Worm (Caenorhabditis elegans) whole organism, late embryonic: ENCODE results near the gene C26B2.8.

ENCODE experiments used
- C08G9.2 ChIP-seq: sonication (generic microtip); optimal IDR thresholded peaks from 2 replicates; lab custom pipeline; 2016; ENCODE audit warnings: mild to moderate bottlenecking, missing genetic modification characterization, moderate library complexity, missing compliant biosample characterization
- F13H6.1 ChIP-seq: sonication (generic microtip); optimal IDR thresholded peaks from 2 replicates; lab custom pipeline; 2016; ENCODE audit warnings: missing genetic modification characterization, missing compliant biosample characterization
- K02D7.2 ChIP-seq: sonication (generic microtip); optimal IDR thresholded peaks from 2 replicates; lab custom pipeline; 2017; ENCODE audit warnings: mild to moderate bottlenecking, missing genetic modification characterization, missing compliant biosample characterization
- K09A11.1 ChIP-seq: sonication (generic microtip); optimal IDR thresholded peaks from 2 replicates; lab custom pipeline; 2017; ENCODE audit warnings: antibody characterized with exemption, mild to moderate bottlenecking, missing genetic modification characterization, missing compliant biosample characterization; ENCODE audit not compliant: insufficient read depth
- T23F11.4 ChIP-seq: fragments of 200-800 bp; sonication (Bioruptor generic); optimal IDR thresholded peaks from 2 replicates; lab custom pipeline; 2018; ENCODE audit warnings: mild to moderate bottlenecking, missing genetic modification characterization, missing compliant biosample characterization
- Y22D7AL.16 ChIP-seq: sonication (generic microtip); optimal IDR thresholded peaks from 2 replicates; lab custom pipeline; 2016; ENCODE audit warnings: missing genetic modification characterization, missing compliant biosample characterization
- ama-1 ChIP-seq: fragments of 150-350 bp; optimal IDR thresholded peaks from 2 replicates; lab custom pipeline; 2014
- ceh-14 ChIP-seq: sonication (generic microtip); optimal IDR thresholded peaks from 2 replicates; lab custom pipeline; 2016; ENCODE audit warnings: missing genotype, missing genetic modification characterization, missing compliant biosample characterization
- ceh-18 ChIP-seq: sonication (generic microtip); optimal IDR thresholded peaks from 2 replicates; lab custom pipeline; 2016; ENCODE audit warnings: missing genetic modification characterization, missing compliant biosample characterization
- ceh-24 ChIP-seq: sonication (generic microtip); optimal IDR thresholded peaks from 2 replicates; lab custom pipeline; 2016; ENCODE audit warnings: mild to moderate bottlenecking, missing genetic modification characterization, missing compliant biosample characterization
- ceh-30 ChIP-seq: fragments of 150-350 bp; optimal IDR thresholded peaks from 2 replicates; lab custom pipeline; 2014; ENCODE audit warnings: missing biosample characterization, missing genetic modification characterization
- ceh-34 ChIP-seq: sonication (generic microtip); optimal IDR thresholded peaks from 2 replicates; lab custom pipeline; 2016; ENCODE audit warnings: mild to moderate bottlenecking, missing genetic modification characterization, missing compliant biosample characterization
- ceh-45 ChIP-seq: fragments of 200-800 bp; sonication (Bioruptor generic); IDR thresholded peaks from 2 replicates; pipeline ENCODE4 v1.3.6; 2022; ENCODE audit warnings: missing genetic modification reagents, missing genetic modification characterization, missing compliant biosample characterization
- ceh-6 ChIP-seq: fragments of 200-800 bp; sonication (Bioruptor generic); optimal IDR thresholded peaks from 2 replicates; lab custom pipeline; 2018; ENCODE audit warnings: mild to moderate bottlenecking, missing genetic modification characterization, missing compliant biosample characterization
- ceh-9 ChIP-seq: sonication (generic microtip); optimal IDR thresholded peaks from 2 replicates; lab custom pipeline; 2016; ENCODE audit warnings: mild to moderate bottlenecking, missing genetic modification characterization, inconsistent platforms, missing compliant biosample characterization
- che-1 ChIP-seq: sonication (generic microtip); optimal IDR thresholded peaks from 2 replicates; lab custom pipeline; 2016; ENCODE audit warnings: mild to moderate bottlenecking, missing genetic modification characterization, missing compliant biosample characterization
- elt-2 ChIP-seq: sonication (generic microtip); optimal IDR thresholded peaks from 2 replicates; lab custom pipeline; 2016; ENCODE audit warnings: missing genetic modification reagents, missing genetic modification characterization, missing compliant biosample characterization
- ets-4 ChIP-seq: sonication (generic microtip); optimal IDR thresholded peaks from 2 replicates; lab custom pipeline; 2016; ENCODE audit warnings: missing genetic modification characterization, missing compliant biosample characterization
- fkh-10 ChIP-seq: fragments of 150-350 bp; optimal IDR thresholded peaks from 2 replicates; lab custom pipeline; 2014; ENCODE audit warnings: missing biosample characterization, missing genetic modification reagents, missing genetic modification characterization
- fkh-6 ChIP-seq: sonication (generic microtip); optimal IDR thresholded peaks from 2 replicates; lab custom pipeline; 2016; ENCODE audit warnings: missing genetic modification characterization, missing compliant biosample characterization
- gmeb-2 ChIP-seq: sonication (generic microtip); optimal IDR thresholded peaks from 2 replicates; lab custom pipeline; 2016; ENCODE audit warnings: missing genetic modification characterization, inconsistent platforms, missing compliant biosample characterization
- hlh-13 ChIP-seq: fragments of 200-800 bp; sonication (Bioruptor generic); optimal IDR thresholded peaks from 2 replicates; lab custom pipeline; 2018; ENCODE audit warnings: mild to moderate bottlenecking, missing genetic modification characterization, missing compliant biosample characterization
- hlh-30 ChIP-seq: sonication (generic microtip); optimal IDR thresholded peaks from 2 replicates; lab custom pipeline; 2017; ENCODE audit warnings: antibody characterized with exemption, missing genetic modification characterization, missing compliant biosample characterization; ENCODE audit not compliant: insufficient read depth
- hlh-6 ChIP-seq: sonication (generic microtip); optimal IDR thresholded peaks from 2 replicates; lab custom pipeline; 2016; ENCODE audit warnings: missing genotype, missing genetic modification characterization, missing compliant biosample characterization
- hlh-8 ChIP-seq: sonication (generic microtip); optimal IDR thresholded peaks from 2 replicates; lab custom pipeline; 2016; ENCODE audit warnings: missing genotype, missing genetic modification characterization, missing compliant biosample characterization
- lim-6 ChIP-seq: sonication (generic microtip); optimal IDR thresholded peaks from 2 replicates; lab custom pipeline; 2016; ENCODE audit warnings: missing genetic modification characterization, missing compliant biosample characterization
- lin-11 ChIP-seq: fragments of 200-800 bp; sonication (Bioruptor generic); optimal IDR thresholded peaks from 2 replicates; lab custom pipeline; 2018; ENCODE audit warnings: mild to moderate bottlenecking, missing genetic modification characterization, missing compliant biosample characterization
- npax-4 ChIP-seq: sonication (generic microtip); optimal IDR thresholded peaks from 2 replicates; lab custom pipeline; 2016; ENCODE audit warnings: missing genetic modification characterization, missing compliant biosample characterization
- pag-3 ChIP-seq: sonication (generic microtip); optimal IDR thresholded peaks from 2 replicates; lab custom pipeline; 2016; ENCODE audit warnings: missing compliant biosample characterization, missing genetic modification characterization, borderline replicate concordance
- pat-9 ChIP-seq: fragments of 200-800 bp; sonication (Bioruptor generic); optimal IDR thresholded peaks from 2 replicates; lab custom pipeline; 2018; ENCODE audit warnings: mild to moderate bottlenecking, missing genetic modification characterization, moderate library complexity, missing compliant biosample characterization
- pha-2 ChIP-seq: sonication (generic microtip); optimal IDR thresholded peaks from 2 replicates; lab custom pipeline; 2017; ENCODE audit warnings: mild to moderate bottlenecking, missing genetic modification characterization, missing compliant biosample characterization
- pqm-1 ChIP-seq: sonication (generic microtip); optimal IDR thresholded peaks from 2 replicates; lab custom pipeline; 2016; ENCODE audit warnings: missing genetic modification characterization, missing compliant biosample characterization
- ref-2 ChIP-seq: sonication (generic microtip); optimal IDR thresholded peaks from 2 replicates; lab custom pipeline; 2016; ENCODE audit warnings: missing genetic modification characterization, missing compliant biosample characterization
- rnt-1 ChIP-seq: sonication (generic microtip); optimal IDR thresholded peaks from 2 replicates; lab custom pipeline; 2016; ENCODE audit warnings: missing genetic modification characterization, missing compliant biosample characterization
- sdc-2 ChIP-seq: sonication (generic microtip); optimal IDR thresholded peaks from 2 replicates; lab custom pipeline; 2016; ENCODE audit warnings: missing genotype, missing genetic modification characterization, missing compliant biosample characterization
- sox-4 ChIP-seq: sonication (generic microtip); optimal IDR thresholded peaks from 2 replicates; lab custom pipeline; 2017; ENCODE audit warnings: mild to moderate bottlenecking, missing genetic modification characterization, inconsistent platforms, missing compliant biosample characterization
- syd-9 ChIP-seq: sonication (generic microtip); optimal IDR thresholded peaks from 2 replicates; lab custom pipeline; 2016; ENCODE audit warnings: mild to moderate bottlenecking, missing genetic modification characterization, moderate library complexity, missing compliant biosample characterization
- tbx-7 ChIP-seq: sonication (generic microtip); optimal IDR thresholded peaks from 2 replicates; lab custom pipeline; 2016; ENCODE audit warnings: missing genotype, missing genetic modification characterization, missing compliant biosample characterization
- unc-3 ChIP-seq, 2 experiments: fragments of 200-800 bp in 1 of 2; sonication (Bioruptor generic) in 1 of 2; sonication (generic microtip) in 1 of 2; conservative IDR thresholded peaks in 1 of 2; optimal IDR thresholded peaks in 1 of 2; 2 replicates each; pipeline versions ENCODE4 v1.3.6 to Lab custom; 2016 to 2022; ENCODE audit warnings: missing compliant biosample characterization in 2 of 2, missing genetic modification characterization in 2 of 2, missing genetic modification reagents in 1 of 2
- unc-42 ChIP-seq: sonication (generic microtip); optimal IDR thresholded peaks from 2 replicates; lab custom pipeline; 2016; ENCODE audit warnings: missing genotype, missing genetic modification characterization, missing compliant biosample characterization
- unc-55 ChIP-seq: sonication (generic microtip); optimal IDR thresholded peaks from 2 replicates; lab custom pipeline; 2017; ENCODE audit warnings: missing biosample characterization, missing genetic modification reagents, missing genetic modification characterization
- unc-86 ChIP-seq: sonication (generic microtip); optimal IDR thresholded peaks from 2 replicates; lab custom pipeline; 2016; ENCODE audit warnings: missing genetic modification characterization, missing compliant biosample characterization
- zip-5 ChIP-seq: sonication (generic microtip); optimal IDR thresholded peaks from 2 replicates; lab custom pipeline; 2016; ENCODE audit warnings: missing genetic modification characterization, missing compliant biosample characterization
- ztf-16 ChIP-seq: sonication (generic microtip); optimal IDR thresholded peaks from 2 replicates; lab custom pipeline; 2017; ENCODE audit warnings: missing genetic modification characterization, missing compliant biosample characterization

C26B2.8 gene

ce11 chrIV:8015726-8016312, 1.9 kb downstream of the C26B2.8 start, which contains the start of gene C26B2.7 (continued):
- TF ChIP-seq hlh-6 (tag; lab: Kevin White, UChicago): peak; percentile 64
- TF ChIP-seq F13H6.1 (tag; lab: Kevin White, UChicago): peak; percentile 90
- peak; percentile 92 for TF ChIP-seq ref-2 (tag; lab: Kevin White, UChicago)
- peak; percentile 56 for TF ChIP-seq elt-2 (tag; lab: Kevin White, UChicago)
- TF ChIP-seq ets-4 (tag; lab: Kevin White, UChicago): peak; percentile 87
- TF ChIP-seq rnt-1 (tag; lab: Kevin White, UChicago): peak; percentile 85
- peak; percentile 80 for TF ChIP-seq tbx-7 (tag; lab: Kevin White, UChicago)
- TF ChIP-seq pqm-1 (tag; lab: Kevin White, UChicago): peak; percentile 66
- peak; percentile 40 for TF ChIP-seq syd-9

ce11 chrIV:8016694-8017093, 2.7 kb downstream of the C26B2.8 start, which contains the start of gene elpc-4:
elpc-4 (plus strand) TSS chrIV:8016994.
- TF ChIP-seq C08G9.2 (tag; lab: Kevin White, UChicago): no peak
- TF ChIP-seq ceh-18: no peak
- no peak for TF ChIP-seq ceh-45 (GFP tag; lab: Robert Waterston, UW)
- no peak for TF ChIP-seq unc-3 (GFP tag; conservative IDR thresholded peaks at IDR 0.05; lab: Robert Waterston, UW)
- TF ChIP-seq unc-3 (tag; optimal IDR thresholded peaks at IDR 0.05; lab: Kevin White, UChicago): no peak
- no peak for TF ChIP-seq unc-42 (tag; lab: Kevin White, UChicago)
- no peak for TF ChIP-seq fkh-10
- no peak for TF ChIP-seq sdc-2 (tag; lab: Kevin White, UChicago)
- no peak for TF ChIP-seq gmeb-2 (tag; lab: Kevin White, UChicago)
- no peak for TF ChIP-seq sox-4 (tag; lab: Kevin White, UChicago)
- no peak for TF ChIP-seq K02D7.2 (tag; lab: Kevin White, UChicago)
- no peak for TF ChIP-seq zip-5 (tag; lab: Kevin White, UChicago)
- TF ChIP-seq pat-9 (tag; lab: Kevin White, UChicago): no peak

ce11 chrIV:8019772-8020496, 6.0 kb downstream of the C26B2.8 start, which contains the start of gene dnc-4:
dnc-4 (minus strand) TSS chrIV:8019808.
- no peak for TF ChIP-seq ceh-18
- TF ChIP-seq K09A11.1 (tag; lab: Kevin White, UChicago): no peak
- TF ChIP-seq hlh-8: peak; percentile 24
- TF ChIP-seq elt-2 (tag; lab: Kevin White, UChicago): peak; percentile 11
- no peak for TF ChIP-seq ceh-34 (tag; lab: Kevin White, UChicago)
- TF ChIP-seq tbx-7 (tag; lab: Kevin White, UChicago): no peak
- TF ChIP-seq lim-6: no peak
- no peak for TF ChIP-seq lin-11 (tag; lab: Kevin White, UChicago)
- TF ChIP-seq Y22D7AL.16: no peak
- TF ChIP-seq T23F11.4 (GFP tag; lab: Kevin White, UChicago): no peak
- TF ChIP-seq ama-1 (lab: Kevin White, UChicago): no peak
- no peak for TF ChIP-seq pat-9 (tag; lab: Kevin White, UChicago)
- TF ChIP-seq fkh-10: no peak
- TF ChIP-seq C08G9.2 (tag; lab: Kevin White, UChicago): no peak
- no peak for TF ChIP-seq ztf-16 (tag; lab: Kevin White, UChicago)
- TF ChIP-seq unc-42 (tag; lab: Kevin White, UChicago): peak; percentile 32
- peak; percentile 49 for TF ChIP-seq ets-4 (tag; lab: Kevin White, UChicago)
- TF ChIP-seq pag-3 (tag; lab: Kevin White, UChicago): no peak
- TF ChIP-seq sdc-2 (tag; lab: Kevin White, UChicago): no peak
- no peak for TF ChIP-seq F13H6.1 (tag; lab: Kevin White, UChicago)
- no peak for TF ChIP-seq rnt-1 (tag; lab: Kevin White, UChicago)
- no peak for TF ChIP-seq unc-86 (tag; lab: Kevin White, UChicago)
- TF ChIP-seq hlh-13 (GFP tag; lab: Kevin White, UChicago): no peak
- TF ChIP-seq npax-4 (tag; lab: Kevin White, UChicago): no peak
- peak; percentile 5 for TF ChIP-seq unc-55 (GFP tag; lab: Kevin White, UChicago)
- no peak for TF ChIP-seq ceh-6 (GFP tag; lab: Kevin White, UChicago)
- TF ChIP-seq syd-9: no peak
- no peak for TF ChIP-seq ceh-30
- TF ChIP-seq hlh-30 (tag; lab: Kevin White, UChicago): no peak
- no peak for TF ChIP-seq ceh-9 (tag; lab: Kevin White, UChicago)
- TF ChIP-seq fkh-6 (tag; lab: Kevin White, UChicago): no peak
- no peak for TF ChIP-seq che-1 (tag; lab: Kevin White, UChicago)
- no peak for TF ChIP-seq ceh-24 (tag; lab: Kevin White, UChicago)
- TF ChIP-seq ceh-14 (tag; lab: Kevin White, UChicago): no peak
- TF ChIP-seq pha-2 (tag; lab: Kevin White, UChicago): no peak
